Worm (Caenorhabditis elegans): ENCODE data around the gene irld-47.

The irld-47 gene

DNA sequence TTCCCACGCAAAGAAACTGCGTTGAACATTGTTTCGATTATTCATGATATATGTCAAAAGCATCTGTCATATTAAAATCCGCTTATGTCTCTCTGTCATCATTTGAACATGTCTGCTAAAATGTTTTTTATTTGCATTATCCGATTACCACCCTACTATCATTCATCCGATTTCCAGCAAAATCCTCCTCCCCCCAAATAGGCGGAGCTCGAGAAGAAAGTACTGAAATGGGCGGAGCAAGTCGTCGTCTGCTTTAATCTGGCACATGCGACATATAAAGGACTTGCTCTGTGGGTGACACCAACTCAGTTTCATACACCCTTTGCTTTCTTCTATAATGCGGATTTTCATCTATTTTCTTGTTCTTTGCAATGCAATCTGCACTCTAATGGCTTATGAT lies 9.7 kb upstream of the irld-47 start, which contains the start of gene T09A5.14:
Gene T09A5.14, plus strand, starts transcription at position 301 of the 400 bp plus-strand sequence.
- TF ChIP-seq aly-1 (tag; optimal IDR thresholded peaks at IDR 0.05) (no peak), pes-1 (GFP tag; IDR thresholded peaks at IDR 0.05) (no peak), scrt-1 (GFP tag; IDR thresholded peaks at IDR 0.05) (no peak), tbx-37 (GFP tag; conservative IDR thresholded peaks at IDR 0.05) (no peak), hmbx-1 (tag; optimal IDR thresholded peaks at IDR 0.05) (no peak), B0310.2 (tag; optimal IDR thresholded peaks at IDR 0.05) (no peak), hnd-1 (tag; optimal IDR thresholded peaks at IDR 0.05) (no peak), flt-1 (GFP tag; IDR thresholded peaks at IDR 0.05) (no peak), ets-7 (tag; optimal IDR thresholded peaks at IDR 0.05) (no peak), tbx-11 (GFP tag; IDR thresholded peaks at IDR 0.05) (no peak), F13C5.2 (tag; optimal IDR thresholded peaks at IDR 0.05) (no peak), ceh-13 (GFP tag; optimal IDR thresholded peaks at IDR 0.05) (no peak), ama-1 (optimal IDR thresholded peaks at IDR 0.05) (no peak), hmg-4 (GFP tag; optimal IDR thresholded peaks at IDR 0.05) (no peak), tra-4 (tag; optimal IDR thresholded peaks at IDR 0.05) (no peak), ceh-36 (tag; optimal IDR thresholded peaks at IDR 0.05) (no peak)

- TF ChIP-seq pes-1 (GFP tag; IDR thresholded peaks at IDR 0.05) (no peak), sea-1 (GFP tag; conservative IDR thresholded peaks at IDR 0.05) (no peak)
These were observed 7.3 kb upstream of the irld-47 start for ce11 chrII:7829616-7830015.

DNA sequence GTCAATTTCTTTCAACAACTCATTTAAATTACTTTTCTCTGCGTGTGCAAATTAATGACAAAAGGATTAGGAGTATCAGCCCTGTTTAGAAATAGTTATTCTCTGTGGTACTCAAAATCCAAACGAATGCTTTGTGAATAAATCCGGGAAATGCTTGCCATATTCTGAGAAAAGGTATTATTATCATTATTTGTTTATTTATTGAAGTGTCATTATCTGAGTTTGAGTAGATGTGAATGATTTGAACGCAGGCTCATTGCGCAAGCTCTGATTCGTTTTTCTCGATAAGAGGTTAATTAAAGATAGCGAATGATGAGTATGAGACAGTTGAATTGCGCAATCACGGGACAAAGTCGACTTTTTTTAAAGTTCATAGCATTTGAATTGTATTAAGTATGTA lies 5.5 kb upstream of the irld-47 start:
- no peak for TF ChIP-seq hmg-4 (GFP tag; optimal IDR thresholded peaks at IDR 0.05)
- no peak for TF ChIP-seq F13C5.2 (tag; optimal IDR thresholded peaks at IDR 0.05)
- TF ChIP-seq tbx-37 (GFP tag; conservative IDR thresholded peaks at IDR 0.05), result no peak
- no peak for TF ChIP-seq flt-1 (GFP tag; IDR thresholded peaks at IDR 0.05)
- TF ChIP-seq ets-7 (tag; optimal IDR thresholded peaks at IDR 0.05), result no peak
- no peak for TF ChIP-seq tbx-11 (GFP tag; IDR thresholded peaks at IDR 0.05)
- no peak for TF ChIP-seq aly-1 (tag; optimal IDR thresholded peaks at IDR 0.05)

- TF ChIP-seq B0310.2 (tag; optimal IDR thresholded peaks at IDR 0.05) (no peak), sea-1 (GFP tag; conservative IDR thresholded peaks at IDR 0.05) (no peak), ama-1 (optimal IDR thresholded peaks at IDR 0.05) (no peak), flt-1 (GFP tag; IDR thresholded peaks at IDR 0.05) (no peak), tbx-11 (GFP tag; IDR thresholded peaks at IDR 0.05) (no peak), scrt-1 (GFP tag; IDR thresholded peaks at IDR 0.05) (no peak), hmbx-1 (tag; optimal IDR thresholded peaks at IDR 0.05) (no peak), tbx-37 (GFP tag; conservative IDR thresholded peaks at IDR 0.05) (no peak), pes-1 (GFP tag; IDR thresholded peaks at IDR 0.05) (no peak), F13C5.2 (tag; optimal IDR thresholded peaks at IDR 0.05) (no peak), ceh-13 (GFP tag; optimal IDR thresholded peaks at IDR 0.05) (no peak), tra-4 (tag; optimal IDR thresholded peaks at IDR 0.05) (no peak), hmg-4 (GFP tag; optimal IDR thresholded peaks at IDR 0.05) (no peak), aly-1 (tag; optimal IDR thresholded peaks at IDR 0.05) (no peak), hnd-1 (tag; optimal IDR thresholded peaks at IDR 0.05) (no peak), ets-7 (tag; optimal IDR thresholded peaks at IDR 0.05) (no peak), ceh-36 (tag; optimal IDR thresholded peaks at IDR 0.05) (no peak)
These were observed 2.8 kb upstream of the irld-47 start, which contains the start of gene srw-62 for ce11 chrII:7825107-7825506. Gene srw-62 (plus strand): TSS chrII:7825407.

- TF ChIP-seq hnd-1 (tag; optimal IDR thresholded peaks at IDR 0.05), result no peak
- TF ChIP-seq ceh-13 (GFP tag; optimal IDR thresholded peaks at IDR 0.05), result no peak
- no peak for TF ChIP-seq tbx-11 (GFP tag; IDR thresholded peaks at IDR 0.05)
- TF ChIP-seq B0310.2 (tag; optimal IDR thresholded peaks at IDR 0.05), result no peak
- no peak for TF ChIP-seq tbx-37 (GFP tag; conservative IDR thresholded peaks at IDR 0.05)
- TF ChIP-seq ceh-36 (tag; optimal IDR thresholded peaks at IDR 0.05), result no peak
- TF ChIP-seq ets-7 (tag; optimal IDR thresholded peaks at IDR 0.05), result no peak
- no peak for TF ChIP-seq aly-1 (tag; optimal IDR thresholded peaks at IDR 0.05)
- no peak for TF ChIP-seq F13C5.2 (tag; optimal IDR thresholded peaks at IDR 0.05)
- TF ChIP-seq scrt-1 (GFP tag; IDR thresholded peaks at IDR 0.05), result no peak
- no peak for TF ChIP-seq hmbx-1 (tag; optimal IDR thresholded peaks at IDR 0.05)
- no peak for TF ChIP-seq sea-1 (GFP tag; conservative IDR thresholded peaks at IDR 0.05)
- TF ChIP-seq flt-1 (GFP tag; IDR thresholded peaks at IDR 0.05), result no peak
- no peak for TF ChIP-seq ama-1 (optimal IDR thresholded peaks at IDR 0.05)
- TF ChIP-seq pes-1 (GFP tag; IDR thresholded peaks at IDR 0.05), result no peak
- TF ChIP-seq hmg-4 (GFP tag; optimal IDR thresholded peaks at IDR 0.05), result no peak
These were observed 3.0 kb downstream of the irld-47 start for ce11 chrII:7819359-7819758.

DNA sequence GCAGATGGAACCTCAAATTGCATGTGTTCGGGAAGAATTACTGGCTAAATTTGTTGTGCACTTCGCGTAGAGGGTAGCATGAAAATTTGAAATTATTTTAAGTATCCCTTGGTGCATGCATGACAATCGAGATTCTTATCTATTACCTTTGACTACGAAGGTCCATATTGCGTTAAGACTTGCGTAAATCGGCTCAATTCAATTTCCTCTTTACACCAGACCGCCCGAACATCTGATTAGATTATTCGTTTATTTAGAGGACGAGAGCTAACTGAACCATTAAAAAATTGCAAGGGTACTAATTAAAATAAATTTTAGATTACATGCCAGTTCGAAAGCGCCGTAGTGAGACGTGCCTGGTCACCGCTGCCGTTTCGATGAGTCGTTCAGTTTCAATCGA lies 4.8 kb downstream of the irld-47 start:
- TF ChIP-seq hmbx-1 (tag; optimal IDR thresholded peaks at IDR 0.05) (no peak), B0310.2 (tag; optimal IDR thresholded peaks at IDR 0.05) (no peak), aly-1 (tag; optimal IDR thresholded peaks at IDR 0.05) (no peak), sea-1 (GFP tag; conservative IDR thresholded peaks at IDR 0.05) (no peak), ceh-36 (tag; optimal IDR thresholded peaks at IDR 0.05) (no peak), scrt-1 (GFP tag; IDR thresholded peaks at IDR 0.05) (no peak), hmg-4 (GFP tag; optimal IDR thresholded peaks at IDR 0.05) (no peak)

ce11 chrII:7816163-7816776 lies 6.1 kb downstream of the irld-47 start, which contains the start of gene cki-2:
Gene cki-2 (plus strand): TSS chrII:7816499.
- TF ChIP-seq aly-1 (tag; optimal IDR thresholded peaks at IDR 0.05) (no peak), tra-4 (tag; optimal IDR thresholded peaks at IDR 0.05) (no peak), scrt-1 (GFP tag; IDR thresholded peaks at IDR 0.05) (no peak), B0310.2 (tag; optimal IDR thresholded peaks at IDR 0.05) (no peak), hmg-4 (GFP tag; optimal IDR thresholded peaks at IDR 0.05) (no peak), hmbx-1 (tag; optimal IDR thresholded peaks at IDR 0.05) (no peak), ceh-36 (tag; optimal IDR thresholded peaks at IDR 0.05) (no peak), ama-1 (optimal IDR thresholded peaks at IDR 0.05) (no peak), tbx-37 (GFP tag; conservative IDR thresholded peaks at IDR 0.05) (no peak), ets-7 (tag; optimal IDR thresholded peaks at IDR 0.05) (no peak), sea-1 (GFP tag; conservative IDR thresholded peaks at IDR 0.05) (no peak), F13C5.2 (tag; optimal IDR thresholded peaks at IDR 0.05) (no peak), pes-1 (GFP tag; IDR thresholded peaks at IDR 0.05) (no peak), tbx-11 (GFP tag; IDR thresholded peaks at IDR 0.05) (no peak), flt-1 (GFP tag; IDR thresholded peaks at IDR 0.05) (no peak)

Measured in whole organism, early embryonic.